Worm (Caenorhabditis elegans): ENCODE measurements around the gene rpn-7.

- no peak for TF ChIP-seq sea-1 (GFP tag; conservative IDR thresholded peaks at IDR 0.05)
- no peak for TF ChIP-seq ama-1 (optimal IDR thresholded peaks at IDR 0.05)
- TF ChIP-seq aly-1 (tag; optimal IDR thresholded peaks at IDR 0.05) = no peak
- TF ChIP-seq hnd-1 (tag; optimal IDR thresholded peaks at IDR 0.05) = no peak
- TF ChIP-seq hmg-4 (GFP tag; optimal IDR thresholded peaks at IDR 0.05) = no peak
- no peak for TF ChIP-seq scrt-1 (GFP tag; IDR thresholded peaks at IDR 0.05)
- TF ChIP-seq tbx-11 (GFP tag; IDR thresholded peaks at IDR 0.05) = no peak
- TF ChIP-seq B0310.2 (tag; optimal IDR thresholded peaks at IDR 0.05) = no peak
- no peak for TF ChIP-seq ets-7 (tag; optimal IDR thresholded peaks at IDR 0.05)
- TF ChIP-seq tbx-37 (GFP tag; conservative IDR thresholded peaks at IDR 0.05) = no peak
- no peak for TF ChIP-seq hmbx-1 (tag; optimal IDR thresholded peaks at IDR 0.05)
These were observed 19.3 kb downstream of the rpn-7 start, which contains the start of the genes coa-4 and T20D3.14 for ce11 chrIV:9335552-9336251.

Data from whole organism, early embryonic.